Fruit fly (Drosophila melanogaster): ENCODE data around the gene zuc.
A peak's percentile ranks its signal among the peaks of the same experiment; 100 is the strongest.

Gene zuc

dm6 chr2L:12026458-12027431 lies 37.1 kb upstream of the zuc start (continued):
- TF ChIP-seq Eip93F (GFP tag; optimal IDR thresholded peaks at IDR 0.05) = peak; percentile 29
- TF ChIP-seq dac (GFP tag; optimal IDR thresholded peaks at IDR 0.05) = no peak
- TF ChIP-seq Sox15 (GFP tag; optimal IDR thresholded peaks at IDR 0.05) = peak; percentile 73
- peak; percentile 80 for TF ChIP-seq CG8632 (GFP tag; optimal IDR thresholded peaks at IDR 0.05)
- TF ChIP-seq fd85E (GFP tag; optimal IDR thresholded peaks at IDR 0.05) = no peak
- peak; percentile 92 for TF ChIP-seq CG32006 (GFP tag; optimal IDR thresholded peaks at IDR 0.05)
- TF ChIP-seq CG9139 (GFP tag; optimal IDR thresholded peaks at IDR 0.05) = peak; percentile 91
- TF ChIP-seq esn (GFP tag; optimal IDR thresholded peaks at IDR 0.05) = peak; percentile 84
- peak; percentile 65 for TF ChIP-seq CG11902 (GFP tag; optimal IDR thresholded peaks at IDR 0.05)
- TF ChIP-seq CG31627 (GFP tag; optimal IDR thresholded peaks at IDR 0.05) = peak; percentile 74
- peak; percentile 60 for TF ChIP-seq net (GFP tag; optimal IDR thresholded peaks at IDR 0.05)

- TF ChIP-seq Gug (GFP tag; IDR thresholded peaks at IDR 0.05) (no peak), CG8319 (GFP tag; optimal IDR thresholded peaks at IDR 0.05) (no peak), CG10669 (GFP tag; optimal IDR thresholded peaks at IDR 0.05) (no peak), Blimp-1 (GFP tag; optimal IDR thresholded peaks at IDR 0.05) (no peak), CG4318 (GFP tag; optimal IDR thresholded peaks at IDR 0.05) (no peak), fkh (GFP tag; optimal IDR thresholded peaks at IDR 0.05) (no peak), svp (GFP tag) (peak; percentile 55), salr (GFP tag; optimal IDR thresholded peaks at IDR 0.05) (peak in 1 of 2 experiments; percentile 35), Ets21C (GFP tag; optimal IDR thresholded peaks at IDR 0.05) (no peak), CG6792 (GFP tag; optimal IDR thresholded peaks at IDR 0.05) (no peak), net (GFP tag; optimal IDR thresholded peaks at IDR 0.05) (peak; percentile 49), Met (GFP tag; optimal IDR thresholded peaks at IDR 0.05) (no peak), CG11294 (GFP tag; IDR thresholded peaks at IDR 0.05) (no peak), Sox15 (GFP tag; optimal IDR thresholded peaks at IDR 0.05) (no peak), CG15336 (GFP tag; IDR thresholded peaks at IDR 0.05) (peak; percentile 49), CG10631 (GFP tag; optimal IDR thresholded peaks at IDR 0.05) (peak; percentile 22), Eip78C (GFP tag) (peak; percentile 77), lz (GFP tag; optimal IDR thresholded peaks at IDR 0.05) (no peak), OdsH (GFP tag; optimal IDR thresholded peaks at IDR 0.05) (no peak), CG6854 (GFP tag; optimal IDR thresholded peaks at IDR 0.05) (no peak), Sox102F (GFP tag; optimal IDR thresholded peaks at IDR 0.05) (peak; percentile 4), CG32006 (GFP tag; optimal IDR thresholded peaks at IDR 0.05) (peak; percentile 7), CG6276 (GFP tag; optimal IDR thresholded peaks at IDR 0.05) (peak; percentile 55), fd85E (GFP tag; optimal IDR thresholded peaks at IDR 0.05) (no peak), CG6163 (GFP tag; IDR thresholded peaks at IDR 0.05) (peak; percentile 54; the same call in 2 of the 3 replicates), topi (GFP tag; optimal IDR thresholded peaks at IDR 0.05) (peak; percentile 11), Hr39 (GFP tag; optimal IDR thresholded peaks at IDR 0.05) (no peak), pdm3 (GFP tag; optimal IDR thresholded peaks at IDR 0.05) (no peak), achi (GFP tag; optimal IDR thresholded peaks at IDR 0.05) (peak; percentile 8), dac (GFP tag; optimal IDR thresholded peaks at IDR 0.05) (no peak), cyc (GFP tag; optimal IDR thresholded peaks at IDR 0.05) (peak; percentile 17), Hr38 (GFP tag; optimal IDR thresholded peaks at IDR 0.05) (no peak), CG6808 (GFP tag; optimal IDR thresholded peaks at IDR 0.05) (peak; percentile 33), dsx (GFP tag; optimal IDR thresholded peaks at IDR 0.05; ENCODE audit: poor library complexity, severe bottlenecking) (peak; percentile 41), CG1621 (tag; optimal IDR thresholded peaks at IDR 0.05) (peak; percentile 40), ss (GFP tag; optimal IDR thresholded peaks at IDR 0.05) (peak; percentile 35 to 44), Ets96B (tag; optimal IDR thresholded peaks at IDR 0.05) (peak; percentile 21), CG11762 (GFP tag; optimal IDR thresholded peaks at IDR 0.05; ENCODE audit: insufficient read depth) (no peak), fd59A (GFP tag; optimal IDR thresholded peaks at IDR 0.05) (peak; percentile 25), CG11902 (GFP tag; optimal IDR thresholded peaks at IDR 0.05) (no peak), Eip93F (GFP tag; optimal IDR thresholded peaks at IDR 0.05) (no peak), Smox (GFP tag; optimal IDR thresholded peaks at IDR 0.05) (no peak), acj6 (GFP tag; optimal IDR thresholded peaks at IDR 0.05) (no peak)
Observed at dm6 chr2L:12025505-12025904, 35.8 kb upstream of the zuc start.

Data from whole organism, prepupa.